Worm (Caenorhabditis elegans) whole organism, L4/young adult: ENCODE measurements around the gene srz-102.

Experiments
- dao-5 ChIP-seq: sonication (generic microtip); optimal IDR thresholded peaks from 2 replicates; lab custom pipeline; 2016; ENCODE audit warnings: missing genotype, missing genetic modification characterization, moderate library complexity, missing compliant biosample characterization
- him-1 ChIP-seq: sonication (generic microtip); optimal IDR thresholded peaks from 2 replicates; lab custom pipeline; 2016; ENCODE audit warnings: missing genotype, missing genetic modification reagents, missing genetic modification characterization, missing compliant biosample characterization

DNA sequence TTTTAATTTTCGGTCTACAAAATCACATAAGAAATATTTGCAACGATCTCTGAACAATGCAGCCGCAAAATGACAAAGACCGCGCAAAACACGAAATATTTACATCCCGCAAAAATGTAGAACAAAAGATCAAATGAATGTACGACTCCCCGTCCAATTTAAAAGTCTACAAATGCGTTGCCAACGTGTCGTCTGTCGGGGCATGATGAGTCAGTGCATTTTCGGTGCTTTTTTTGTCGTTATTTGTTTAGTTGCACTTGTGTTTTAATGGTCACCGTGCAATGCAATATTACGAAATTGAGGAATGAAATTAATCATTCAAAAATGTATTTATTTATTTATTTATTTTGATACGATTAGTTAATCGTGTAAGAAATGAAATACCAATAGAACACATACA is 37.2 kb downstream of the srz-102 start:
- TF ChIP-seq him-1 (tag; lab: Kevin White, UChicago) (no peak), dao-5 (no peak)
